Fruit fly (Drosophila melanogaster) whole organism, embryonic: ENCODE results near the gene IntS14.

Source experiments
- Bgb ChIP-seq: fragments of 200-800 bp; sonication (Bioruptor generic); IDR thresholded peaks from 2 replicates; pipeline ENCODE4 v1.3.6; 2022; ENCODE audit warnings: missing biosample characterization, missing genetic modification characterization; ENCODE audit not compliant: partially characterized antibody
- CG10431 ChIP-seq: fragments of 200-800 bp; sonication (Bioruptor generic); optimal IDR thresholded peaks from 3 replicates; lab custom pipeline; 2018; ENCODE audit warnings: missing biosample characterization, mild to moderate bottlenecking, missing genetic modification characterization
- CG11723 ChIP-seq: fragments of 200-800 bp; sonication (Bioruptor generic); optimal IDR thresholded peaks from 2 replicates; lab custom pipeline; 2017; ENCODE audit warnings: missing biosample characterization, mild to moderate bottlenecking, missing genetic modification characterization
- CG12104 ChIP-seq: fragments of 200-800 bp; sonication (Bioruptor generic); optimal IDR thresholded peaks from 3 replicates; lab custom pipeline; 2016; ENCODE audit warnings: missing biosample characterization, missing genetic modification characterization
- CG13296 ChIP-seq: fragments of 200-800 bp; sonication (Bioruptor generic); optimal IDR thresholded peaks from 3 replicates; lab custom pipeline; 2018; ENCODE audit warnings: missing biosample characterization, mild to moderate bottlenecking, missing genetic modification characterization
- CG13424 ChIP-seq: fragments of 200-800 bp; sonication (Bioruptor generic); optimal IDR thresholded peaks from 2 replicates; lab custom pipeline; 2019; ENCODE audit warnings: missing biosample characterization, mild to moderate bottlenecking, missing genetic modification characterization, moderate library complexity
- CG14014 ChIP-seq: fragments of 200-800 bp; sonication (Bioruptor generic); IDR thresholded peaks from 2 replicates; pipeline ENCODE4 v1.3.6; 2022; ENCODE audit warnings: missing biosample characterization, missing genetic modification characterization
- CG14710 ChIP-seq: fragments of 200-800 bp; sonication (Bioruptor generic); optimal IDR thresholded peaks from 3 replicates; lab custom pipeline; 2019; ENCODE audit warnings: missing biosample characterization, mild to moderate bottlenecking, missing genetic modification characterization, moderate library complexity
- CG14860 ChIP-seq: fragments of 200-800 bp; sonication (Bioruptor generic); IDR thresholded peaks from 3 replicates; pipeline ENCODE4 v1.3.6; 2022; ENCODE audit warnings: missing biosample characterization, missing genetic modification characterization; ENCODE audit not compliant: partially characterized antibody
- CG14965 ChIP-seq: fragments of 200-800 bp; sonication (Bioruptor generic); optimal IDR thresholded peaks from 2 replicates; lab custom pipeline; 2016; ENCODE audit warnings: missing biosample characterization, missing genetic modification characterization, borderline replicate concordance
- CG15011 ChIP-seq: fragments of 200-800 bp; sonication (Bioruptor generic); optimal IDR thresholded peaks from 3 replicates; lab custom pipeline; 2018; ENCODE audit warnings: missing biosample characterization, mild to moderate bottlenecking, missing genetic modification characterization
- CG15073 ChIP-seq: fragments of 200-800 bp; sonication (Bioruptor generic); optimal IDR thresholded peaks from 2 replicates; lab custom pipeline; 2016; ENCODE audit warnings: missing biosample characterization, missing genetic modification characterization
- CG15601 ChIP-seq: fragments of 200-800 bp; sonication (Bioruptor generic); optimal IDR thresholded peaks from 3 replicates; lab custom pipeline; 2019; ENCODE audit warnings: missing biosample characterization, mild to moderate bottlenecking, missing genetic modification characterization, moderate library complexity
- CG16813 ChIP-seq: fragments of 200-800 bp; sonication (Bioruptor generic); IDR thresholded peaks from 3 replicates; pipeline ENCODE4 v1.3.6; 2022; ENCODE audit warnings: missing biosample characterization, missing genetic modification characterization; ENCODE audit not compliant: partially characterized antibody
- CG17802 ChIP-seq: fragments of 200-800 bp; sonication (Bioruptor generic); optimal IDR thresholded peaks from 2 replicates; lab custom pipeline; 2018; ENCODE audit warnings: missing biosample characterization, mild to moderate bottlenecking, missing genetic modification characterization, moderate library complexity
- CG17912 ChIP-seq: fragments of 200-800 bp; sonication (Bioruptor generic); optimal IDR thresholded peaks from 2 replicates; lab custom pipeline; 2018; ENCODE audit warnings: missing biosample characterization, mild to moderate bottlenecking, missing genetic modification characterization
- CG18599 ChIP-seq: fragments of 200-800 bp; sonication (Bioruptor generic); optimal IDR thresholded peaks from 3 replicates; lab custom pipeline; 2017; ENCODE audit warnings: missing biosample characterization, missing genetic modification characterization, mild to moderate bottlenecking, moderate library complexity, missing genetic modification reagents
- CG18764 ChIP-seq: fragments of 200-800 bp; sonication (Bioruptor generic); optimal IDR thresholded peaks from 3 replicates; lab custom pipeline; 2016; ENCODE audit warnings: missing biosample characterization, missing genetic modification characterization
- CG3065 ChIP-seq: fragments of 200-800 bp; sonication (Bioruptor generic); optimal IDR thresholded peaks from 2 replicates; lab custom pipeline; 2016; ENCODE audit warnings: missing biosample characterization, missing genetic modification characterization
- CG31365 ChIP-seq: fragments of 200-800 bp; sonication (Bioruptor generic); optimal IDR thresholded peaks from 2 replicates; lab custom pipeline; 2018; ENCODE audit warnings: missing biosample characterization, mild to moderate bottlenecking, missing genetic modification characterization
- CG32532 ChIP-seq: fragments of 200-800 bp; sonication (Bioruptor generic); IDR thresholded peaks from 2 replicates; pipeline ENCODE4 v1.3.6; 2022; ENCODE audit warnings: missing biosample characterization, missing genetic modification characterization
- CG7271 ChIP-seq: fragments of 200-800 bp; sonication (Bioruptor generic); optimal IDR thresholded peaks from 2 replicates; lab custom pipeline; 2018; ENCODE audit warnings: missing biosample characterization, mild to moderate bottlenecking, missing genetic modification characterization, moderate library complexity
- CG7963 ChIP-seq: fragments of 200-800 bp; sonication (Bioruptor generic); IDR thresholded peaks from 3 replicates; pipeline ENCODE4 v1.3.6; 2022; ENCODE audit warnings: missing biosample characterization, missing genetic modification characterization; ENCODE audit not compliant: partially characterized antibody
- CG8388 ChIP-seq: fragments of 200-800 bp; sonication (Bioruptor generic); optimal IDR thresholded peaks from 2 replicates; lab custom pipeline; 2019; ENCODE audit warnings: missing biosample characterization, mild to moderate bottlenecking, missing genetic modification characterization, moderate library complexity
- CG9727 ChIP-seq: fragments of 200-800 bp; sonication (Bioruptor generic); optimal IDR thresholded peaks from 3 replicates; lab custom pipeline; 2017; ENCODE audit warnings: missing biosample characterization, mild to moderate bottlenecking, missing genetic modification characterization
- CG9876 ChIP-seq: fragments of 200-800 bp; sonication (Bioruptor generic); optimal IDR thresholded peaks from 2 replicates; lab custom pipeline; 2016; ENCODE audit warnings: missing biosample characterization, missing genetic modification characterization
- Dip3 ChIP-seq: fragments of 200-800 bp; sonication (Bioruptor generic); optimal IDR thresholded peaks from 3 replicates; lab custom pipeline; 2016; ENCODE audit warnings: missing biosample characterization, missing genetic modification characterization
- Dref ChIP-seq: fragments of 200-800 bp; sonication (Bioruptor generic); IDR thresholded peaks from 2 replicates; pipeline ENCODE4 v1.3.6; 2022; ENCODE audit warnings: missing biosample characterization, missing genetic modification characterization
- Ets65A ChIP-seq: fragments of 200-800 bp; sonication (Bioruptor generic); peaks from one replicate; lab custom pipeline; 2016; ENCODE audit warnings: missing biosample characterization, missing genetic modification characterization
- HmgD ChIP-seq: fragments of 200-800 bp; sonication (Bioruptor generic); optimal IDR thresholded peaks from 3 replicates; lab custom pipeline; 2016; ENCODE audit warnings: missing biosample characterization, missing genetic modification characterization
- Hsf ChIP-seq: fragments of 200-800 bp; sonication (Bioruptor generic); optimal IDR thresholded peaks from 3 replicates; lab custom pipeline; 2016; ENCODE audit warnings: missing biosample characterization, missing genetic modification characterization
- MBD-R2 ChIP-seq: fragments of 200-800 bp; sonication (Bioruptor generic); IDR thresholded peaks from 2 replicates; pipeline ENCODE4 v1.3.6; 2022; ENCODE audit warnings: missing biosample characterization, missing genetic modification characterization
- Max ChIP-seq: fragments of 200-800 bp; sonication (Bioruptor generic); optimal IDR thresholded peaks from 2 replicates; lab custom pipeline; 2016; ENCODE audit warnings: missing biosample characterization, mild to moderate bottlenecking, missing genetic modification characterization
- NC2α ChIP-seq: fragments of 200-800 bp; sonication (Bioruptor generic); optimal IDR thresholded peaks from 2 replicates; lab custom pipeline; 2016; ENCODE audit warnings: missing biosample characterization, missing genetic modification characterization
- Ravus ChIP-seq: fragments of 200-800 bp; sonication (Bioruptor generic); IDR thresholded peaks from 2 replicates; pipeline ENCODE4 v1.3.6; 2022; ENCODE audit warnings: missing biosample characterization, missing genetic modification characterization
- ase ChIP-seq: fragments of 200-800 bp; sonication (Bioruptor generic); IDR thresholded peaks from 3 replicates; pipeline ENCODE4 v1.3.6; 2022; ENCODE audit warnings: missing biosample characterization, missing genetic modification characterization
- chinmo ChIP-seq: fragments of 200-800 bp; sonication (Bioruptor generic); IDR thresholded peaks from 4 replicates; pipeline ENCODE4 v1.3.6; 2022; ENCODE audit warnings: missing biosample characterization, missing genetic modification characterization; ENCODE audit not compliant: partially characterized antibody
- ewg ChIP-seq: fragments of 200-800 bp; sonication (Bioruptor generic); optimal IDR thresholded peaks from 3 replicates; lab custom pipeline; 2017; ENCODE audit warnings: mild to moderate bottlenecking, missing biosample characterization, missing genetic modification reagents, missing genetic modification characterization
- ken ChIP-seq: fragments of 200-800 bp; sonication (Bioruptor generic); IDR thresholded peaks from 3 replicates; pipeline ENCODE4 v1.3.6; 2022; ENCODE audit warnings: missing biosample characterization, missing genetic modification characterization
- maf-S ChIP-seq: fragments of 200-800 bp; sonication (Bioruptor generic); optimal IDR thresholded peaks from 2 replicates; lab custom pipeline; 2016; ENCODE audit warnings: missing biosample characterization, missing genetic modification characterization
- nerfin-2 ChIP-seq: fragments of 200-800 bp; sonication (Bioruptor generic); IDR thresholded peaks from 2 replicates; pipeline ENCODE4 v1.3.6; 2022; ENCODE audit warnings: missing biosample characterization, missing genetic modification characterization; ENCODE audit not compliant: partially characterized antibody
- nom ChIP-seq: fragments of 200-800 bp; sonication (Bioruptor generic); optimal IDR thresholded peaks from 2 replicates; lab custom pipeline; 2017; ENCODE audit warnings: missing biosample characterization, missing genetic modification characterization, mild to moderate bottlenecking, moderate library complexity, missing genetic modification reagents
- prd ChIP-seq, 3 experiments: fragments of >200 bp in 2 of 3; fragments of 200-800 bp in 1 of 3; sonication (Bioruptor generic) in 1 of 3; optimal IDR thresholded peaks in 2 of 3; IDR thresholded peaks in 1 of 3; 2 replicates in 2 of 3; 3 replicates in 1 of 3; pipeline versions ENCODE4 v1.3.6 to Lab custom; 2017 to 2022; ENCODE audit warnings: missing biosample characterization in 1 of 3, missing genetic modification characterization in 1 of 3
- pum ChIP-seq: fragments of 200-800 bp; sonication (Bioruptor generic); optimal IDR thresholded peaks from 2 replicates; lab custom pipeline; 2016; ENCODE audit warnings: missing biosample characterization, missing genetic modification characterization
- sd ChIP-seq: fragments of 200-800 bp; sonication (Bioruptor generic); optimal IDR thresholded peaks from 3 replicates; lab custom pipeline; 2018; ENCODE audit warnings: missing biosample characterization, mild to moderate bottlenecking, missing genetic modification characterization, moderate library complexity
- sens ChIP-seq: fragments of 200-800 bp; sonication (Bioruptor generic); peaks from one replicate; lab custom pipeline; 2016; ENCODE audit warnings: missing biosample characterization, missing genetic modification characterization
- ssp ChIP-seq: fragments of 200-800 bp; sonication (Bioruptor generic); IDR thresholded peaks from 2 replicates; pipeline ENCODE4 v1.3.6; 2022; ENCODE audit warnings: missing biosample characterization, missing genetic modification characterization
- tin ChIP-seq: fragments of 200-800 bp; sonication (Bioruptor generic); optimal IDR thresholded peaks from 3 replicates; lab custom pipeline; 2016; ENCODE audit warnings: missing biosample characterization, missing genetic modification characterization
- tna ChIP-seq: fragments of 200-800 bp; sonication (Bioruptor generic); IDR thresholded peaks from 2 replicates; pipeline ENCODE4 v1.3.6; 2022; ENCODE audit warnings: missing biosample characterization, missing genetic modification characterization; ENCODE audit not compliant: partially characterized antibody
- unc-4 ChIP-seq: fragments of 200-800 bp; sonication (Bioruptor generic); IDR thresholded peaks from 2 replicates; pipeline ENCODE4 v1.3.6; 2022; ENCODE audit warnings: missing biosample characterization, missing genetic modification characterization; ENCODE audit not compliant: partially characterized antibody

The IntS14 gene

DNA sequence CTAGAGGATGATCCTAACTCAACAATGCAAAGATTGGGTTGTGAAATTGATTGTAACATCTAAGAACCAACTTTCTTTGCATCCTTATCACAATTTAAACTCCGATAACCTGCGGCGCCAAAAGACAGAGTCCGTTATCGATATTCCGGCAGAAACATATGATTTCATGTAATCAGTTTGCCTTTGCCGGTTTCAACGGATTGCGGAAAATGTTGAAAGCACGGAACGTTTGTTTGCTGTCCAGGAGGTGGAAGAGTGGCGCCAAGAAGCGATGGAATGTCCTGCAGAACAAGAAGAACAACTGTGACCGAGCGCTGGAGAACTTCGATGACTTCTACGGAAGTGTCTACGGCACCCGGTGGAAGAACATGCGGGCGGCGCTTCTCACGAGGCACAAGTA, 16.6 kb upstream of the IntS14 start (continued):
- TF ChIP-seq unc-4 (GFP tag; lab: Robert Waterston, UW) = peak; percentile 64
- no peak for TF ChIP-seq CG18599
- TF ChIP-seq maf-S (GFP tag; lab: Kevin White, UChicago) = no peak
- no peak for TF ChIP-seq NC2α (GFP tag; lab: Kevin White, UChicago)
- no peak for TF ChIP-seq CG12104 (GFP tag; lab: Kevin White, UChicago)
- no peak for TF ChIP-seq Max (GFP tag; lab: Kevin White, UChicago)
- no peak for TF ChIP-seq nom (GFP tag; lab: Kevin White, UChicago)
- no peak for TF ChIP-seq CG14710 (tag; lab: Kevin White, UChicago)
- TF ChIP-seq nerfin-2 (GFP tag; lab: Robert Waterston, UW) = peak; percentile 74; the same call in 1 of the 2 replicates
- TF ChIP-seq Dref = peak; percentile 69
- TF ChIP-seq CG13296 = no peak
- TF ChIP-seq Dip3 (GFP tag; lab: Kevin White, UChicago) = no peak
- no peak for TF ChIP-seq ssp (GFP tag; lab: Robert Waterston, UW)
- TF ChIP-seq CG8388 (GFP tag; lab: Kevin White, UChicago) = no peak
- no peak for TF ChIP-seq CG9876 (GFP tag; lab: Kevin White, UChicago)
- TF ChIP-seq CG14860 (GFP tag; lab: Robert Waterston, UW) = peak; percentile 59; the same call in 2 of the 3 replicates
- 0 out of 4 replicates have a peak, but pooled peaks have one; percentile 58 for TF ChIP-seq chinmo (GFP tag; lab: Robert Waterston, UW)
- peak; percentile 43; the same call in 1 of the 2 replicates for TF ChIP-seq Bgb
- peak; percentile 46 for TF ChIP-seq CG10431 (GFP tag; lab: Kevin White, UChicago)
- TF ChIP-seq CG32532 = no peak
- peak; percentile 53; the same call in 2 of the 3 replicates for TF ChIP-seq CG7963 (GFP tag; lab: Robert Waterston, UW)
- TF ChIP-seq CG16813 (GFP tag; lab: Robert Waterston, UW) = no peak
- TF ChIP-seq CG9727 (GFP tag; lab: Kevin White, UChicago) = no peak
- peak; percentile 19 for TF ChIP-seq CG15601 (tag; lab: Kevin White, UChicago)
- peak; percentile 16 for TF ChIP-seq sens
- no peak for TF ChIP-seq ase (GFP tag; lab: Robert Waterston, UW)
- peak; percentile 70 for TF ChIP-seq MBD-R2 (GFP tag; lab: Robert Waterston, UW)
- no peak for TF ChIP-seq CG15011
- TF ChIP-seq, all 482 proteins: peak for 37

DNA sequence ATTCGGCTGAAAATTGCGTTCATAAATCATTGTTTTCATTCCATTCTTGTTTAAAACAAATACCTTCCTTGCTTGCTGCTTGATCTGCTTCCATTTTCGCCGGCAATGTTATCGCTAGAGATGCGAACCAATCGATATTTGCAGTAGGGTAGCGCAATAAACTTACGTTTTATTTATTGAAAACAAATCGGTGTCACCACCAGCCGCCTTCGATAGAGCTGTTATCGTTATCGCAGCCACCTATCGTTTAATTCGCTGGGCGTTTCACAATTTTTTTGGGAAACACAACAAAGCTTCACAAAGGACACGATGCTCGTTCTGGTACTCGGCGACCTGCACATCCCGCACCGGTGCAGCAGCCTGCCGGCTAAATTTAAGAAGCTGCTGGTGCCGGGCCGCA, 13.7 kb upstream of the IntS14 start, which contains the start of the genes Tfb4 and Vps29:
Gene Tfb4 (minus strand): TSS at position 124 of the 400 bp plus-strand sequence.
Gene Vps29 (plus strand): TSS at position 213 of the 400 bp plus-strand sequence.
- peak; percentile 61; the same call in 2 of the 3 replicates for TF ChIP-seq ken (GFP tag; lab: Robert Waterston, UW)
- no peak for TF ChIP-seq CG17912 (GFP tag; lab: Kevin White, UChicago)
- TF ChIP-seq HmgD (GFP tag; lab: Kevin White, UChicago) = peak; percentile 59
- no peak for TF ChIP-seq CG18764
- TF ChIP-seq CG31365 (tag; lab: Kevin White, UChicago) = no peak
- TF ChIP-seq ewg (GFP tag; lab: Kevin White, UChicago) = no peak
- TF ChIP-seq Ets65A (GFP tag; lab: Kevin White, UChicago) = peak; percentile 94
- TF ChIP-seq CG15073 (GFP tag; lab: Kevin White, UChicago) = no peak
- TF ChIP-seq sd = no peak
- no peak for TF ChIP-seq CG17802 (tag; lab: Kevin White, UChicago)
- TF ChIP-seq CG11723 (GFP tag; lab: Kevin White, UChicago) = no peak
- no peak for TF ChIP-seq prd (optimal IDR thresholded peaks at IDR 0.05; lab: Kevin White, UChicago)
- peak; percentile 31; the same call in 1 of the 3 replicates for TF ChIP-seq prd (GFP tag; IDR thresholded peaks at IDR 0.05; lab: Robert Waterston, UW)
- TF ChIP-seq CG14965 = no peak
- TF ChIP-seq tna (GFP tag; lab: Robert Waterston, UW) = peak; percentile 96
- TF ChIP-seq Ravus (GFP tag; lab: Robert Waterston, UW) = no peak
- peak; percentile 67 for TF ChIP-seq tin (GFP tag; lab: Kevin White, UChicago)
- TF ChIP-seq pum (GFP tag; lab: Kevin White, UChicago) = peak; percentile 42
- TF ChIP-seq CG7271 (tag; lab: Kevin White, UChicago) = peak; percentile 42
- TF ChIP-seq CG3065 (GFP tag; lab: Kevin White, UChicago) = peak; percentile 18
- TF ChIP-seq CG14014 (GFP tag; lab: Robert Waterston, UW) = peak; percentile 23; the same call in 1 of the 2 replicates
- TF ChIP-seq CG13424 (tag; lab: Kevin White, UChicago) = peak; percentile 36
- peak; percentile 54 for TF ChIP-seq Hsf
- no peak for TF ChIP-seq ase (GFP tag; lab: Robert Waterston, UW)
